Worm (Caenorhabditis elegans): Measurements from ENCODE around the gene srx-78.

srx-78 gene

ce11 chrV:15055873-15056272 is 39.0 kb upstream of the srx-78 start, which contains the start of gene C25D7.16:
Gene C25D7.16 (plus strand): TSS chrV:15056173.
- peak; percentile 7; the same call in 1 of the 2 replicates for TF ChIP-seq madf-6 (GFP tag; IDR thresholded peaks at IDR 0.05)
- no peak for TF ChIP-seq hsf-1 (GFP tag; IDR thresholded peaks at IDR 0.05)

- TF ChIP-seq pbrm-1 (GFP tag; IDR thresholded peaks at IDR 0.05) (no peak), chd-7 (tag; optimal IDR thresholded peaks at IDR 0.05) (peak; percentile 25), ccch-3 (GFP tag; optimal IDR thresholded peaks at IDR 0.05) (no peak), akir-1 (GFP tag; optimal IDR thresholded peaks at IDR 0.05) (no peak), B0261.1 (tag; optimal IDR thresholded peaks at IDR 0.05) (no peak), Y53G8AR.9 (GFP tag; conservative IDR thresholded peaks at IDR 0.05) (no peak), ztf-18 (tag; optimal IDR thresholded peaks at IDR 0.05) (no peak), sea-2 (GFP tag; IDR thresholded peaks at IDR 0.05) (no peak), ztf-28 (GFP tag; IDR thresholded peaks at IDR 0.05) (no peak), sptf-2 (GFP tag; optimal IDR thresholded peaks at IDR 0.05) (no peak), ekl-4 (GFP tag; IDR thresholded peaks at IDR 0.05) (no peak), B0336.3 (GFP tag; IDR thresholded peaks at IDR 0.05) (peak; percentile 61), F57C9.4 (tag; optimal IDR thresholded peaks at IDR 0.05) (no peak), tlf-1 (GFP tag; optimal IDR thresholded peaks at IDR 0.05) (no peak), gei-17 (GFP tag; optimal IDR thresholded peaks at IDR 0.05) (no peak), ceh-79 (tag; optimal IDR thresholded peaks at IDR 0.05) (no peak), F39B2.1 (GFP tag; IDR thresholded peaks at IDR 0.05) (no peak), hmg-1.2 (GFP tag; IDR thresholded peaks at IDR 0.05) (no peak), somi-1 (GFP tag; optimal IDR thresholded peaks at IDR 0.05) (no peak), cebp-2 (GFP tag; IDR thresholded peaks at IDR 0.05) (no peak), hsf-1 (GFP tag; IDR thresholded peaks at IDR 0.05) (0 out of 2 replicates have a peak, but pooled peaks have one; percentile 53), Y79H2A.3 (GFP tag; conservative IDR thresholded peaks at IDR 0.05) (no peak), him-1 (tag; optimal IDR thresholded peaks at IDR 0.05) (no peak), T26A5.8 (tag; optimal IDR thresholded peaks at IDR 0.05) (no peak), bed-2 (GFP tag; IDR thresholded peaks at IDR 0.05) (no peak), dpff-1 (tag; optimal IDR thresholded peaks at IDR 0.05) (no peak), snpc-4 (GFP tag; optimal IDR thresholded peaks at IDR 0.05) (no peak), snpc-4 (tag; optimal IDR thresholded peaks at IDR 0.05) (no peak), F55B11.4 (tag; optimal IDR thresholded peaks at IDR 0.05; ENCODE audit: borderline replicate concordance, insufficient read depth) (no peak), egl-18 (GFP tag; IDR thresholded peaks at IDR 0.05) (no peak), tbp1 (GFP tag; optimal IDR thresholded peaks at IDR 0.05) (no peak), unc-130 (GFP tag; optimal IDR thresholded peaks at IDR 0.05) (no peak), lin-26 (GFP tag; IDR thresholded peaks at IDR 0.05) (peak; percentile 76), rec-8 (tag; optimal IDR thresholded peaks at IDR 0.05) (no peak), madf-3 (GFP tag; IDR thresholded peaks at IDR 0.05) (no peak), ceh-100 (GFP tag; IDR thresholded peaks at IDR 0.05) (no peak), rpc-1 (optimal IDR thresholded peaks at IDR 0.05) (no peak), rpc-1 (tag; optimal IDR thresholded peaks at IDR 0.05) (no peak), lin-54 (GFP tag; optimal IDR thresholded peaks at IDR 0.05) (peak; percentile 12), madf-6 (GFP tag; IDR thresholded peaks at IDR 0.05) (peak; percentile 59), hlh-26 (GFP tag; conservative IDR thresholded peaks at IDR 0.05) (no peak), ceh-40 (GFP tag; IDR thresholded peaks at IDR 0.05) (no peak), xnd-1 (tag; optimal IDR thresholded peaks at IDR 0.05) (no peak), attf-6 (GFP tag; IDR thresholded peaks at IDR 0.05) (no peak), tbx-9 (tag; optimal IDR thresholded peaks at IDR 0.05; ENCODE audit: borderline replicate concordance) (no peak), atf-7 (tag; optimal IDR thresholded peaks at IDR 0.05) (no peak), ztf-26 (tag; optimal IDR thresholded peaks at IDR 0.05) (no peak), ztf-22 (GFP tag; optimal IDR thresholded peaks at IDR 0.05) (no peak)
These were observed 38.5 kb upstream of the srx-78 start for ce11 chrV:15056346-15056839.
